Fruit fly (Drosophila melanogaster) whole organism: ENCODE data around the gene CG9386.

Experiments
- Dll ChIP-seq: fragments of >200 bp; optimal IDR thresholded peaks from 2 replicates; lab custom pipeline; 2017
- pan ChIP-seq: fragments of >200 bp; optimal IDR thresholded peaks from 2 replicates; lab custom pipeline; 2017
- psq ChIP-seq: fragments of >200 bp; optimal IDR thresholded peaks from 2 replicates; lab custom pipeline; 2017
- usp ChIP-seq: fragments of >200 bp; optimal IDR thresholded peaks from 2 replicates; lab custom pipeline; 2017; ENCODE audit warnings: missing biosample characterization, missing genetic modification characterization, mixed read lengths

DNA sequence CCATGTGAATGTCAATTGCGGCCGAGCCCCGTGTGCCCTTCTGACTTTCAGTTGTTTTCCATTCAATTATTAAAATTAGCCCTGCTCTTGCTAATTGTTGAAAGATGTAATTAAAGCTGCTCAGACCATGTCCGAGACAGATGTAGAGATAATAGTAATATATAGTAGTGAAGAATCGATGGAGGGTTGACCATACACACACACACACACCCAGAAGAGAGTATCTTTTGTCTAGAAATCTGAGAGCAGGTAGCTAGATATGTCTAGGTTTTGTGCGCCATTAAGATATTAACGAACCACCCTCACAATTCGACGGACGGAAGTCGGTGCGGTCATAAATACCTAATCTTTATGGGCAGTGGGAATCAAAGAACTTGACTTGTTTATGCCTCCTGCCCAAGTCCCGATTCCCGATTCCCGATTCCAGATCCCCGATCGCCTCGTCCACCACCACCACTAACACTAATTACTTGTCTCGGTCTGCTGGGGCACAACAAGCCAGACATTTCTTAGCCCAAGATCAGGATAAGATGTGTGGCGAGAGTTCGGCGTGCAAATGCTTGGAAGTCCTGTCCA is 49.3 kb upstream of the CG9386 start:
- TF ChIP-seq Dll (lab: Kevin White, UChicago), result no peak
- no peak for TF ChIP-seq psq
- no peak for TF ChIP-seq pan
- TF ChIP-seq usp (GFP tag; lab: Kevin White, UChicago), result no peak
